Worm (Caenorhabditis elegans) whole organism, L2 larva: ENCODE results near the gene Y49F6B.8.

Experiments used
- F13H6.1 ChIP-seq: sonication (generic microtip); optimal IDR thresholded peaks from 2 replicates; lab custom pipeline; 2016; ENCODE audit warnings: missing genetic modification characterization, missing compliant biosample characterization
- nhr-11 ChIP-seq: fragments of 150-350 bp; optimal IDR thresholded peaks from 2 replicates; lab custom pipeline; 2014; ENCODE audit warnings: missing biosample characterization, missing genetic modification characterization
- nhr-6 ChIP-seq: fragments of 150-350 bp; optimal IDR thresholded peaks from 2 replicates; lab custom pipeline; 2014; ENCODE audit warnings: missing biosample characterization, missing genetic modification characterization
- unc-55 ChIP-seq: fragments of 150-350 bp; sonication (generic microtip); optimal IDR thresholded peaks from 3 replicates; lab custom pipeline; 2014; ENCODE audit warnings: missing biosample characterization, missing genetic modification reagents, missing genetic modification characterization
- unc-62 ChIP-seq: fragments of 150-350 bp; optimal IDR thresholded peaks from 2 replicates; lab custom pipeline; 2014; ENCODE audit warnings: missing biosample characterization, missing genetic modification reagents, missing genetic modification characterization

DNA sequence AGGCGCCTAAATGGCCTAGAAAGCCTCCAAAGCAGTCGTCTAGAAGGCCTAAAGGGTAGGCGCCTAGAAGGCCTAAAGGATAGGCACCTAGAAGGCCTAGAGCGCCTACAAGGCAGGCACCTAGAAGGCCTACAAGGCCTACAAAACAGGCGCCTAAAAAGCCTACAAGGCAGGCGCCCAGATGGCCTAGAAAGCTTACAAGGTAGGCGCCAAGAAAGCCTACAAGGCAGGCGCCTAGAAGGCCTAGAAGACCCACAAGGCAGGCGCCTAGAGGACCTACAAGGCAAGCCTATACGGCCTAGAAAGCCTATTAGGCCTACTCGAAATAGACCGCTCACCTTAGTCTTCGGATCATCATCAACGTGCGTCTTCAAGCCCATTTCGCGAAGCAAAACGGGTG, 20.5 kb upstream of the Y49F6B.8 start:
- TF ChIP-seq unc-62 (GFP tag; lab: Kevin White, UChicago) (no peak), nhr-6 (tag; lab: Kevin White, UChicago) (no peak), nhr-11 (tag; lab: Kevin White, UChicago) (no peak), unc-55 (no peak), F13H6.1 (tag; lab: Kevin White, UChicago) (no peak)
